Worm (Caenorhabditis elegans) whole organism, midembryonic: Measurements from ENCODE around the gene fip-1.
A peak's percentile ranks its signal among the peaks of the same experiment; 100 is the strongest.

Experiments
- T22C8.4 ChIP-seq: fragments of 200-800 bp; sonication (Bioruptor generic); IDR thresholded peaks from 2 replicates; pipeline ENCODE4 v1.3.6; 2022; ENCODE audit warnings: missing genetic modification characterization, missing compliant biosample characterization
- cog-1 ChIP-seq: sonication (generic microtip); optimal IDR thresholded peaks from 2 replicates; lab custom pipeline; 2016; ENCODE audit warnings: missing genetic modification characterization, missing compliant biosample characterization
- flt-1 ChIP-seq: fragments of 200-800 bp; sonication (Bioruptor generic); IDR thresholded peaks from 2 replicates; pipeline ENCODE4 v1.3.6; 2022; ENCODE audit warnings: missing genetic modification characterization, missing compliant biosample characterization
- klf-2 ChIP-seq: fragments of 200-800 bp; sonication (Bioruptor generic); conservative IDR thresholded peaks from 2 replicates; pipeline ENCODE4 v1.3.6; 2022; ENCODE audit warnings: missing genetic modification reagents, missing genetic modification characterization, missing compliant biosample characterization
- med-1 ChIP-seq: sonication (generic microtip); optimal IDR thresholded peaks from 2 replicates; lab custom pipeline; 2017; ENCODE audit warnings: missing genetic modification characterization, mild to moderate bottlenecking, missing compliant biosample characterization, antibody characterized with exemption, missing genetic modification reagents; ENCODE audit not compliant: insufficient read depth
- ref-1 ChIP-seq: fragments of 200-800 bp; sonication (Bioruptor generic); conservative IDR thresholded peaks from 2 replicates; pipeline ENCODE4 v1.3.6; 2022; ENCODE audit warnings: missing genetic modification reagents, missing genetic modification characterization, missing compliant biosample characterization
- tab-1 ChIP-seq: fragments of 200-800 bp; sonication (Bioruptor generic); IDR thresholded peaks from 2 replicates; pipeline ENCODE4 v1.3.6; 2022; ENCODE audit warnings: missing genetic modification characterization, missing compliant biosample characterization
- ztf-23 ChIP-seq: fragments of 200-800 bp; sonication (Bioruptor generic); IDR thresholded peaks from 2 replicates; pipeline ENCODE4 v1.3.6; 2022; ENCODE audit warnings: missing genetic modification reagents, missing genetic modification characterization, missing compliant biosample characterization
- ztf-29 ChIP-seq: fragments of 200-800 bp; sonication (Bioruptor generic); IDR thresholded peaks from 2 replicates; pipeline ENCODE4 v1.3.6; 2022; ENCODE audit warnings: missing genetic modification reagents, missing genetic modification characterization, missing compliant biosample characterization

The fip-1 gene

DNA sequence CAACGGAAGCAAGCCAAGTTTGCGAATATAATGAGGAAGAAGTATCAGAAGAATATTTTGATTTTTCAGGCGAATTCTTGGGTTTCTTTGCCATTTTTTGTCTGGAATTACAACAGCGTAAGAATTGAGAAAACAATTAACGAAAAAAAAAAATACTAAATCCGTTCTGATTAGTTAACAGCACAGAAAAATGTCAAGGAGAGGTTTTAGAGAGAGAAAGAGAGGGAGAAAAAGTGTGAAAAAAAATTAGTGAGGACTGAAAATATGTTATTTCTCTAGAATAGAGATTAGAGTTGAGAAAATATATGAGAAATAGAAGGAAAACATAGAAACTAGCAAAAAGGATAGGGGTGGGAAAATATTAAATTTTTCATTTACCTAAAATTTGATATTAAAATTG lies 27.8 kb downstream of the fip-1 start, which contains the start of gene dpy-19:
dpy-19 (minus strand) TSS at position 101 of the 400 bp plus-strand sequence.
- no peak for TF ChIP-seq ztf-23 (GFP tag; lab: Robert Waterston, UW)
- TF ChIP-seq klf-2 (GFP tag; lab: Robert Waterston, UW), result no peak
- TF ChIP-seq T22C8.4 (GFP tag; lab: Robert Waterston, UW), result no peak
- no peak for TF ChIP-seq ref-1 (GFP tag; lab: Robert Waterston, UW)
- no peak for TF ChIP-seq med-1 (GFP tag; lab: Kevin White, UChicago)

DNA sequence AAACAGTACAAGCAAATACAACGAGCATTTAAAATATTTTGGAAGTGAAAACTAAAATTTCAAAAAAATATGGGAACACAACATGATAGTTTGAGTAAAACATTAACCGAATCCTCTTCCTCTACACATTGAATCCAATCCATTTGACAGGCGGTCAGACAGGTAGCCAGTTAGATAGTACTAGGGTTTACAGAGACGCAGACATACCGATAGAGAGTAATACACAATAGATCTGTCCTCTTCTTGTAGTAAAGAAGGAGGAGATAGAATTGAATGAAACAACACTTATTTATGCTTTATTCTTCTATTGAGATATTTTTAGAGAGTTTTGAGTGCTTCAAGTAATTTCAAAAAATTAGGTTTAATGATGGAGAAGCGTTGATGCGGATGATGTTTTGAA lies 29.2 kb downstream of the fip-1 start:
- TF ChIP-seq flt-1 (GFP tag; lab: Robert Waterston, UW), result no peak
- TF ChIP-seq ztf-29 (GFP tag; lab: Robert Waterston, UW), result no peak
- TF ChIP-seq med-1 (GFP tag; lab: Kevin White, UChicago), result no peak
- no peak for TF ChIP-seq tab-1 (GFP tag; lab: Robert Waterston, UW)
- no peak for TF ChIP-seq klf-2 (GFP tag; lab: Robert Waterston, UW)
- no peak for TF ChIP-seq ztf-23 (GFP tag; lab: Robert Waterston, UW)
- no peak for TF ChIP-seq T22C8.4 (GFP tag; lab: Robert Waterston, UW)
- no peak for TF ChIP-seq ref-1 (GFP tag; lab: Robert Waterston, UW)

DNA sequence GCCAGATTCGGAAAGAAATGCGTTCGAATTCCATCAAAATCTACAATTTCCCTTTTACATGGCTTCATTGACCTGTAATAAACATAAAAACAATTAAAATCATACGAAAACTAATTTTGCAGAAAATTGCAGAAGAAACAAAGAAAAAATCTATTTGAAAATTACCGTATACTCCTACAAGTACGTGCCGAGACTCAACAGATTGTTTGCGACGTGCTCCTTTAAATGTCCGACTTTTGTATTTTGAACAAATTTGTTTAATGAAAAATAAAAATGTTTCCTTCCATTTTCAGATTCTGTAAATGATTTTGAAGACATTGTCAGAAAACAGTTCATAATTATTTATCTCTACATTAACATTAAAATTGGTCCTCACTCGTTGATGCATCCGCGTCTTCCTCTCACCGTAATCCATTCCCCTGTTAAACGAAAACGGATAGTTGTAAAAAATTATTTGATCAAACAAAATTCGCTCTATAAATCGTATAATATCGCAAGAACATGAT lies 35.5 kb downstream of the fip-1 start, which contains the start of gene pgl-2:
pgl-2 (minus strand) TSS at position 456 of the 506 bp plus-strand sequence.
- TF ChIP-seq T22C8.4 (GFP tag; lab: Robert Waterston, UW) (no peak), cog-1 (tag; lab: Kevin White, UChicago) (no peak), klf-2 (GFP tag; lab: Robert Waterston, UW) (no peak), ztf-29 (GFP tag; lab: Robert Waterston, UW) (no peak), ztf-23 (GFP tag; lab: Robert Waterston, UW) (no peak), flt-1 (GFP tag; lab: Robert Waterston, UW) (no peak), med-1 (GFP tag; lab: Kevin White, UChicago) (no peak), ref-1 (GFP tag; lab: Robert Waterston, UW) (no peak), tab-1 (GFP tag; lab: Robert Waterston, UW) (no peak)

DNA sequence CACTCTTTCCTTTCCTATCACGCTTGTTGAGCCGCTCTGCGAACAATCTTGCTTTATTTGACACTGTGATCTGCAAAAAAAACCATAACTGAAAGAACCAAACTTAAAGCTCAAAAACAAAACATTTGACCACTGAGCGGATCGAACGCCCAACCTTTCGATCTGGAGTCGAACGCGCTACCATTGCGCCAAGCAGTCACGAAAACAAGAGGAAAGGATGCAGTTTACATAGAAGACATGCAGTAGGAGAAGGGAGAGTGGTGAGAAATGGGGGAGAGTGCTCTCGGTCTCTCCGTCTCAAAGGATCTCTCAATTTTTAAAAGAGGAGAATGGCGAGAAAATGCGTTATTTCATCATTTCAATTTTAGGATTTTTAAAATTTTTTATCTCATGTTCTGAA lies 38.8 kb downstream of the fip-1 start:
- peak; percentile 92 for TF ChIP-seq cog-1 (tag; lab: Kevin White, UChicago)
- peak; percentile 99 for TF ChIP-seq flt-1 (GFP tag; lab: Robert Waterston, UW)
- TF ChIP-seq tab-1 (GFP tag; lab: Robert Waterston, UW), result peak; percentile 99
- peak; percentile 97 for TF ChIP-seq ztf-23 (GFP tag; lab: Robert Waterston, UW)
- TF ChIP-seq med-1 (GFP tag; lab: Kevin White, UChicago), result peak; percentile 84
- peak; percentile 98 for TF ChIP-seq klf-2 (GFP tag; lab: Robert Waterston, UW)
- peak; percentile 99 for TF ChIP-seq ztf-29 (GFP tag; lab: Robert Waterston, UW)
- TF ChIP-seq T22C8.4 (GFP tag; lab: Robert Waterston, UW), result peak; percentile 96
- peak; percentile 95 for TF ChIP-seq ref-1 (GFP tag; lab: Robert Waterston, UW)

DNA sequence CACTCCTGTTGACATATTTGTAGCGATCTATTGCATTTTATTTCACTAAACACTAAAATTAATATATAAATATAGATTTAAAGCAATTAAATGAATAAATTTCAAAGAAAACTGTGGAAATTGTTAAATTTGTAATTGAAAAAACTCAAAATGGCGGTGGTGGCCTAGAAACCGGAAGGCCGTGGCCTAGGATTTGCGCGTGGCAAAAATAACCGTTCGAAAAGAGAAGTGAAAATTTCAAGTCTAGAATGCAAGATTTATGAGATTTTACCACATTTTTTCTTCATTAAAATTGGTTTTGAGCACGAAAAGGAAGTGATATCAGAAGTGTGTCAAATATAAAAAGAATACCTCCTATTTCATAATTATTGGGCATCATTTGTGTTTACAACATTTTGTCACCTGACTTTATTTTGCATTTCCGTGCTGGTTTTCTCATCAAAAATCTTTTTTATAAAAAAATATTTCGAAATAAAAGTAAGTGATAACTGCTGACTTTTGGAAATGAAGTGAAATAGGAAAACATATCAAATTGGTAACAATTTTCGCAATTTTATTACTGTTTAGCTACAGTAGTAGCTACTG lies 44.2 kb downstream of the fip-1 start, which contains the start of gene fli-1:
fli-1 (minus strand) TSS at position 58 of the 585 bp plus-strand sequence.
- TF ChIP-seq ztf-23 (GFP tag; lab: Robert Waterston, UW), result no peak
- TF ChIP-seq ref-1 (GFP tag; lab: Robert Waterston, UW), result no peak
- no peak for TF ChIP-seq ztf-29 (GFP tag; lab: Robert Waterston, UW)
- TF ChIP-seq cog-1 (tag; lab: Kevin White, UChicago), result no peak
- TF ChIP-seq med-1 (GFP tag; lab: Kevin White, UChicago), result no peak
- TF ChIP-seq klf-2 (GFP tag; lab: Robert Waterston, UW), result no peak
- TF ChIP-seq flt-1 (GFP tag; lab: Robert Waterston, UW), result no peak
- no peak for TF ChIP-seq tab-1 (GFP tag; lab: Robert Waterston, UW)
- no peak for TF ChIP-seq T22C8.4 (GFP tag; lab: Robert Waterston, UW)

DNA sequence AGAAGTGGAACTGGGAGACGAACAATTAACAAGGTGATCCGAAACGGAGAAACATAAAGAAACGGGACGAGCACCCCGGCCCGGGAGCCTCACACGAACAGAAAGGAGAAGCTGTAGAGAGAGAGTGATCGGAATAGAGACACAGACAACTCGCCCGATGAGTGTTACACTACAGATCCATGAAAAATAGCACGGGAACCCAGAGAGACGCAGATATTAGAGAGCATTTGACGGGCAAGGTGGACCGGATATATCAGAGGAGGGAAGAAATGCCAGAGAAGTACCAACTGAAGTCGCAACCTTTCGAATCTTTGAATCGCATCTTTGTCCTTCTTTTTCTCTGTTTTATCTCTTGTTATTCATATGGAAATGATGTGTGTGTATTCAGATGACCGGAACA lies 44.9 kb downstream of the fip-1 start, which contains the start of gene anmt-1:
anmt-1 (plus strand) TSS at position 388 of the 400 bp plus-strand sequence.
- no peak for TF ChIP-seq med-1 (GFP tag; lab: Kevin White, UChicago)
- TF ChIP-seq ztf-29 (GFP tag; lab: Robert Waterston, UW), result no peak
- TF ChIP-seq ref-1 (GFP tag; lab: Robert Waterston, UW), result no peak
- TF ChIP-seq flt-1 (GFP tag; lab: Robert Waterston, UW), result no peak
- TF ChIP-seq T22C8.4 (GFP tag; lab: Robert Waterston, UW), result no peak
- TF ChIP-seq tab-1 (GFP tag; lab: Robert Waterston, UW), result no peak
- no peak for TF ChIP-seq klf-2 (GFP tag; lab: Robert Waterston, UW)
- TF ChIP-seq ztf-23 (GFP tag; lab: Robert Waterston, UW), result no peak
- no peak for TF ChIP-seq cog-1 (tag; lab: Kevin White, UChicago)

DNA sequence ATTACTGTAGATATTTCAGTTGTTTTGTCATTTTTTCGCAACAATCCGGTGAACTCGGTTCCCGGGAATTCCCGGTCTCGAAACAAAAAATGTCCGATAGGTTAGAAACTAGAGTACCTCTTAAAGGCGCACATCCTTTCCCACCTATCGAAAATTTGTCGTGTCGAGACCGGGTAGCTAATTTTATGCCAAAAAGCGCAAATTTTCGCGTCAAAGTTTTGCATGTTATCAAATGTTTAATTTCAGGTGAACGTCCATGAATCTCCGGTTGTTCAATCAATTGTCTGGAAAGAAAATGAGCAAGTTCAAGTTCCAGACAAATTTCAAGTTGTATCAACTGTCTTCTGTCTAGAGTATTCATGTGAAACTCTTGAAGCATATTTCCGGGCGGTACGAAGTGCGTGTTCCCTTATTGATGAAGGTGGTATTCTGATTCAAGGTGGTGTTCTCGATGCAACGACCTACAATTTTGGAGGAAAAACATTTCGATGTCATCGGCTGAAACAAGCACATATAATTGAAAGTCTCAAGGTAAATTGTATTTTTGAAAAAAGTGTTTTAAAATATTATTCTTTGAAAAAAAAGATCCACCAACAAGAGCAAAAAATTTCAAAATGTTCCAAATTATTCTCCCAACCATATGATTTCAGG lies 46.2 kb downstream of the fip-1 start:
- TF ChIP-seq ref-1 (GFP tag; lab: Robert Waterston, UW), result no peak

DNA sequence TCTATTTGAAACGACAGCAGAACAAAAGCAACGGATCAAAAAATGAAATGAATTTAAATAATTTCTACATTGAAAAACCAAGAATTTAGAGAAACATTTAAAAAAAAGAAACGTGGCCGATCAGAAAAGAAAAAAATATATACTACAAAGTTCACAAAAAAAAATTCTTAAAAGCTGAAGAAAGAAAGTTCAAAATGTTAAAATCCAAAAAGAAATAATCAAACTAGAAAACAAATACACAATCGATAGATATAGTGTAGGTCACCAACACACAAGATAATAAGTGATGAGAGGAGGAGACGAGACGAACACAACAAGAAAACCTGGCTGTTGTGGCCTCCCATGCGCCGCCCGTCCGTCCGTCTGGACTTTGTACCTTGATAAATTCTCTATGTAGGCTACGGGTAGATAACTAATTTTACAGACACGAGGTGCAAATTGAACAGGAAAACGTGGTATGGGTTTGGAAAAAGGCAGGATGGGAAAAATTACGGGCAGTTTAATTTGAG lies 48.9 kb downstream of the fip-1 start, which contains the start of gene hadb-1:
hadb-1 (minus strand) TSS at position 51 of the 509 bp plus-strand sequence.
- TF ChIP-seq ztf-29 (GFP tag; lab: Robert Waterston, UW), result no peak
- no peak for TF ChIP-seq T22C8.4 (GFP tag; lab: Robert Waterston, UW)
- no peak for TF ChIP-seq med-1 (GFP tag; lab: Kevin White, UChicago)
- no peak for TF ChIP-seq tab-1 (GFP tag; lab: Robert Waterston, UW)
- no peak for TF ChIP-seq cog-1 (tag; lab: Kevin White, UChicago)
- TF ChIP-seq flt-1 (GFP tag; lab: Robert Waterston, UW), result no peak
- no peak for TF ChIP-seq ztf-23 (GFP tag; lab: Robert Waterston, UW)
- no peak for TF ChIP-seq klf-2 (GFP tag; lab: Robert Waterston, UW)
- no peak for TF ChIP-seq ref-1 (GFP tag; lab: Robert Waterston, UW)
